Worm (Caenorhabditis elegans): ENCODE data around the gene srsx-10.

DNA sequence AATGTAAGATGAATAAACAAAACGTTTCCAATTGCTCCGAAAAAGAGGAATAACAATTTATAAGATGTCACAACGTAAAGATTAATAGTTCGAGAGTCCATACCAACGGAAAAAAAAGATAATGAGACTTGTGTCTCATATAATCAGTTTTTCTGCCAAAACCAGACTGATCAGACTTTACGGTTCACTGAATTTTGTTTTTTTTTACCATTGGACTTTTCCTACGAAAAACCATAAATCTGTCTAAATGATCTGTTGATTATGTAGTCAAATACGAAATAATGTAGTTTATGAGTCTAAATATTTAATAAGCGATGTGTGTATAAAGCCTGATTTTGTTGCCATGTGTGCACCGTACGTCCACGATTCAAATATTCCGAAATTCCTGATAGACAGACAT, 4.5 kb upstream of the srsx-10 start, which contains the start of gene srsx-11:
- TF ChIP-seq ref-1 (GFP tag; conservative IDR thresholded peaks at IDR 0.05) (no peak), ztf-29 (GFP tag; IDR thresholded peaks at IDR 0.05) (no peak), klf-2 (GFP tag; conservative IDR thresholded peaks at IDR 0.05) (no peak), flt-1 (GFP tag; IDR thresholded peaks at IDR 0.05) (no peak), med-1 (GFP tag; optimal IDR thresholded peaks at IDR 0.05; ENCODE audit: insufficient read depth) (no peak), tab-1 (GFP tag; IDR thresholded peaks at IDR 0.05) (no peak), ztf-23 (GFP tag; IDR thresholded peaks at IDR 0.05) (no peak)
